Fruit fly (Drosophila melanogaster) whole organism, wandering third instar larva: ENCODE data around the gene CG4860.

Experiments
- Abd-B ChIP-seq: fragments of >200 bp; optimal IDR thresholded peaks from 2 replicates; lab custom pipeline; 2017; ENCODE audit warnings: missing biosample characterization, missing genetic modification characterization
- CG32264 ChIP-seq: fragments of 200-800 bp; sonication (Bioruptor generic); optimal IDR thresholded peaks from 2 replicates; lab custom pipeline; 2016; ENCODE audit warnings: missing biosample characterization, missing genetic modification characterization
- CG9705 ChIP-seq: fragments of 200-800 bp; sonication (Bioruptor generic); optimal IDR thresholded peaks from 2 replicates; lab custom pipeline; 2018; ENCODE audit warnings: missing biosample characterization, mild to moderate bottlenecking, missing genetic modification characterization
- CrebA ChIP-seq: fragments of 200-800 bp; sonication (Bioruptor generic); optimal IDR thresholded peaks from 2 replicates; lab custom pipeline; 2016; ENCODE audit warnings: missing biosample characterization, mild to moderate bottlenecking, missing genetic modification characterization, borderline replicate concordance
- Dfd ChIP-seq: fragments of >200 bp; optimal IDR thresholded peaks from 2 replicates; lab custom pipeline; 2017; ENCODE audit warnings: missing biosample characterization, missing genetic modification characterization
- Dif ChIP-seq: fragments of 200-275, 200-300 bp; sonication (Bioruptor generic); optimal IDR thresholded peaks from 2 replicates; lab custom pipeline; 2018; ENCODE audit warnings: missing biosample characterization, missing genetic modification characterization; ENCODE audit not compliant: partially characterized antibody
- GATAd ChIP-seq: sonication (Bioruptor generic); optimal IDR thresholded peaks from 2 replicates; lab custom pipeline; 2016; ENCODE audit warnings: missing biosample characterization, missing genetic modification characterization
- HLH106 ChIP-seq: fragments of 200-800 bp; optimal IDR thresholded peaks from 3 replicates; lab custom pipeline; 2019; ENCODE audit warnings: missing biosample characterization, mild to moderate bottlenecking, missing genetic modification characterization, moderate library complexity
- Hnf4 ChIP-seq: fragments of 200-800 bp; sonication (Bioruptor generic); optimal IDR thresholded peaks from 2 replicates; lab custom pipeline; 2016; ENCODE audit warnings: missing biosample characterization, mild to moderate bottlenecking, missing genetic modification characterization
- Hr78 ChIP-seq: fragments of >200 bp; optimal IDR thresholded peaks from 2 replicates; lab custom pipeline; 2017; ENCODE audit warnings: missing biosample characterization, missing genetic modification characterization
- Hr83 ChIP-seq: fragments of 200-300 bp; sonication (Bioruptor generic); optimal IDR thresholded peaks from 2 replicates; lab custom pipeline; 2016; ENCODE audit warnings: missing biosample characterization, mild to moderate bottlenecking, missing genetic modification characterization, moderate library complexity; ENCODE audit not compliant: poor library complexity, severe bottlenecking
- Jra ChIP-seq: sonication (Bioruptor generic); optimal IDR thresholded peaks from 2 replicates; lab custom pipeline; 2016; ENCODE audit warnings: missing biosample characterization, missing genetic modification characterization
- Mio ChIP-seq: sonication (Bioruptor generic); optimal IDR thresholded peaks from 2 replicates; lab custom pipeline; 2016; ENCODE audit warnings: missing biosample characterization, missing genetic modification characterization
- Myc ChIP-seq: fragments of >200 bp; optimal IDR thresholded peaks from 2 replicates; lab custom pipeline; 2017
- N ChIP-seq: fragments of >200 bp; optimal IDR thresholded peaks from 2 replicates; lab custom pipeline; 2018; ENCODE audit warnings: missing biosample characterization, missing external identifiers, missing genetic modification characterization
- OdsH ChIP-seq: fragments of 200-800 bp; sonication (Bioruptor generic); optimal IDR thresholded peaks from 2 replicates; lab custom pipeline; 2016; ENCODE audit warnings: missing biosample characterization, mild to moderate bottlenecking, missing genetic modification characterization
- Rel ChIP-seq, 2 experiments: fragments of 200-800 bp; sonication (Bioruptor generic) in 1 of 2; optimal IDR thresholded peaks; 2 replicates in 1 of 2; 3 replicates in 1 of 2; lab custom pipeline; 2016 to 2019; ENCODE audit warnings: mild to moderate bottlenecking in 2 of 2, missing biosample characterization in 2 of 2, missing genetic modification characterization in 2 of 2, moderate library complexity in 1 of 2
- Sp1 ChIP-seq: fragments of 200-800 bp; sonication (Bioruptor generic); optimal IDR thresholded peaks from 3 replicates; lab custom pipeline; 2019; ENCODE audit warnings: missing biosample characterization, mild to moderate bottlenecking, missing genetic modification characterization, moderate library complexity
- Vsx2 ChIP-seq: fragments of 200-300, 225-300 bp; sonication (Bioruptor generic); optimal IDR thresholded peaks from 2 replicates; lab custom pipeline; 2018; ENCODE audit warnings: missing biosample characterization, missing genetic modification characterization; ENCODE audit not compliant: partially characterized antibody
- br ChIP-seq: fragments of 200-800 bp; sonication (Bioruptor generic); optimal IDR thresholded peaks from 2 replicates; lab custom pipeline; 2016; ENCODE audit warnings: missing biosample characterization, missing genetic modification characterization
- brk ChIP-seq: fragments of 200-800 bp; sonication (Bioruptor generic); optimal IDR thresholded peaks from 2 replicates; lab custom pipeline; 2016; ENCODE audit warnings: missing biosample characterization, mild to moderate bottlenecking, missing genetic modification characterization
- dl ChIP-seq, 2 experiments: fragments of 175-275, 200-275 bp in 1 of 2; fragments of 200-275 bp in 1 of 2; sonication (Bioruptor generic); optimal IDR thresholded peaks; lab custom pipeline; 2018; ENCODE audit warnings: mild to moderate bottlenecking in 2 of 2, missing biosample characterization in 2 of 2, missing genetic modification characterization in 2 of 2, moderate library complexity in 2 of 2; ENCODE audit not compliant: partially characterized antibody in 2 of 2, insufficient read depth in 1 of 2
- dmrt93B ChIP-seq: fragments of 200-800 bp; sonication (Bioruptor generic); optimal IDR thresholded peaks from 2 replicates; lab custom pipeline; 2018; ENCODE audit warnings: missing biosample characterization, mild to moderate bottlenecking, missing genetic modification characterization
- dsf ChIP-seq: sonication (Bioruptor generic); optimal IDR thresholded peaks from 2 replicates; lab custom pipeline; 2016; ENCODE audit warnings: missing biosample characterization, missing genetic modification characterization, borderline replicate concordance
- ey ChIP-seq: fragments of 200-800 bp; sonication (Bioruptor generic); optimal IDR thresholded peaks from 2 replicates; lab custom pipeline; 2016; ENCODE audit warnings: missing biosample characterization, missing genetic modification characterization
- foxo ChIP-seq, 2 experiments: fragments of 200-800 bp; sonication (Bioruptor generic); optimal IDR thresholded peaks; 2 replicates in 1 of 2; 3 replicates in 1 of 2; lab custom pipeline; 2016 to 2017; ENCODE audit warnings: missing biosample characterization in 2 of 2, missing genetic modification characterization in 2 of 2
- fru ChIP-seq: fragments of 200-800 bp; sonication (Bioruptor generic); optimal IDR thresholded peaks from 3 replicates; lab custom pipeline; 2016; ENCODE audit warnings: missing biosample characterization, mild to moderate bottlenecking, missing genetic modification characterization
- h ChIP-seq: fragments of 200-800 bp; sonication (Bioruptor generic); optimal IDR thresholded peaks from 3 replicates; lab custom pipeline; 2016; ENCODE audit warnings: missing biosample characterization, mild to moderate bottlenecking, missing genetic modification characterization
- jim ChIP-seq: fragments of 175-275, 200-325 bp; sonication (Bioruptor generic); optimal IDR thresholded peaks from 2 replicates; lab custom pipeline; 2016; ENCODE audit warnings: missing biosample characterization, mild to moderate bottlenecking, missing genetic modification characterization
- lola ChIP-seq: fragments of >200 bp; optimal IDR thresholded peaks from 2 replicates; lab custom pipeline; 2017; ENCODE audit warnings: missing biosample characterization, missing genetic modification characterization
- pan ChIP-seq: fragments of >200 bp; optimal IDR thresholded peaks from 2 replicates; lab custom pipeline; 2017
- psq ChIP-seq: fragments of 200-800 bp; sonication (Bioruptor generic); optimal IDR thresholded peaks from 3 replicates; lab custom pipeline; 2017; ENCODE audit warnings: missing biosample characterization, mild to moderate bottlenecking, missing genetic modification characterization, moderate library complexity
- rgr ChIP-seq: fragments of 200-800 bp; sonication (Bioruptor generic); optimal IDR thresholded peaks from 3 replicates; lab custom pipeline; 2016; ENCODE audit warnings: missing biosample characterization, mild to moderate bottlenecking, missing genetic modification characterization
- sage ChIP-seq: fragments of 200-800 bp; sonication (Bioruptor generic); optimal IDR thresholded peaks from 2 replicates; lab custom pipeline; 2016; ENCODE audit warnings: missing biosample characterization, mild to moderate bottlenecking, missing genetic modification characterization
- sv ChIP-seq: fragments of 200-800 bp; sonication (Bioruptor generic); optimal IDR thresholded peaks from 3 replicates; lab custom pipeline; 2016; ENCODE audit warnings: missing biosample characterization, missing genetic modification characterization
- tai ChIP-seq: sonication (Bioruptor generic); optimal IDR thresholded peaks from 2 replicates; lab custom pipeline; 2016; ENCODE audit warnings: missing biosample characterization, missing genetic modification characterization
- usp ChIP-seq: fragments of >200 bp; optimal IDR thresholded peaks from 2 replicates; lab custom pipeline; 2017; ENCODE audit warnings: missing biosample characterization, missing genetic modification characterization
- woc ChIP-seq: sonication (Bioruptor generic); optimal IDR thresholded peaks from 2 replicates; lab custom pipeline; 2016; ENCODE audit warnings: missing biosample characterization, mild to moderate bottlenecking, missing genetic modification characterization

Gene CG4860

dm6 chr3R:12221366-12221916 is at the start of gene CG4860:
TSS of gene CG4860 (minus strand) at chr3R:12221464.
- TF ChIP-seq dsf (GFP tag; lab: Kevin White, UChicago) = peak; percentile 73
- no peak for TF ChIP-seq Vsx2
- no peak for TF ChIP-seq Myc (lab: Kevin White, UChicago)
- TF ChIP-seq h (GFP tag; lab: Kevin White, UChicago) = peak; percentile 93
- no peak for TF ChIP-seq Abd-B
- peak; percentile 79 for TF ChIP-seq Jra (GFP tag; lab: Kevin White, UChicago)
- TF ChIP-seq dmrt93B (GFP tag; lab: Kevin White, UChicago) = peak; percentile 58
- TF ChIP-seq usp (GFP tag; lab: Kevin White, UChicago) = no peak
- no peak for TF ChIP-seq tai (GFP tag; lab: Kevin White, UChicago)
- TF ChIP-seq Hr83 (GFP tag; lab: Kevin White, UChicago) = peak; percentile 86
- peak; percentile 88 for TF ChIP-seq HLH106 (tag; lab: Kevin White, UChicago)
- no peak for TF ChIP-seq pan (lab: Kevin White, UChicago)
- peak; percentile 48 for TF ChIP-seq jim
- TF ChIP-seq Hr78 (GFP tag; lab: Kevin White, UChicago) = no peak
- peak; percentile 64 for TF ChIP-seq GATAd (GFP tag; lab: Kevin White, UChicago)
- TF ChIP-seq ey (GFP tag; lab: Kevin White, UChicago) = peak; percentile 89
- TF ChIP-seq brk = peak; percentile 80
- TF ChIP-seq OdsH (GFP tag; lab: Kevin White, UChicago) = peak; percentile 88
- peak; percentile 35 for TF ChIP-seq Rel (GFP tag; optimal IDR thresholded peaks at IDR 0.05; lab: Kevin White, UChicago)
- TF ChIP-seq Rel (tag; optimal IDR thresholded peaks at IDR 0.05; lab: Kevin White, UChicago) = peak; percentile 98
- peak; percentile 90 for TF ChIP-seq rgr (GFP tag; lab: Kevin White, UChicago)
- TF ChIP-seq N (GFP tag; lab: Kevin White, UChicago) = no peak
- peak; percentile 85 for TF ChIP-seq sv (GFP tag; lab: Kevin White, UChicago)
- peak; percentile 73 for TF ChIP-seq woc (GFP tag; lab: Kevin White, UChicago)
- TF ChIP-seq CG9705 (GFP tag; lab: Kevin White, UChicago) = peak; percentile 70
- TF ChIP-seq Dif (GFP tag; lab: Kevin White, UChicago) = no peak
- TF ChIP-seq foxo (GFP tag; optimal IDR thresholded peaks at IDR 0.05; lab: Kevin White, UChicago) = peak; percentile 42 to 96
- TF ChIP-seq sage (GFP tag; lab: Kevin White, UChicago) = peak; percentile 76
- peak; percentile 79 for TF ChIP-seq CG32264 (GFP tag; lab: Kevin White, UChicago)
- TF ChIP-seq psq (GFP tag; lab: Kevin White, UChicago) = peak; percentile 75
- peak; percentile 91 for TF ChIP-seq br (GFP tag; lab: Kevin White, UChicago)
- no peak for TF ChIP-seq lola
- TF ChIP-seq fru (GFP tag; lab: Kevin White, UChicago) = peak; percentile 91
- no peak for TF ChIP-seq Dfd (GFP tag; lab: Kevin White, UChicago)
- TF ChIP-seq Hnf4 (GFP tag; lab: Kevin White, UChicago) = no peak
- peak; percentile 77 for TF ChIP-seq CrebA (GFP tag; lab: Kevin White, UChicago)
- peak; percentile 85 for TF ChIP-seq Sp1 (GFP tag; lab: Kevin White, UChicago)
- TF ChIP-seq dl (GFP tag; optimal IDR thresholded peaks at IDR 0.05; lab: Kevin White, UChicago; ENCODE audit: insufficient read depth in 1 of 2, partially characterized antibody in 2 of 2) = no peak
- TF ChIP-seq Mio (GFP tag; lab: Kevin White, UChicago) = peak; percentile 18

- TF ChIP-seq Sp1 (GFP tag; lab: Kevin White, UChicago) (no peak), N (GFP tag; lab: Kevin White, UChicago) (no peak), Hr78 (GFP tag; lab: Kevin White, UChicago) (no peak), Myc (lab: Kevin White, UChicago) (no peak)
Observed at dm6 chr3R:12270590-12270989, 49.3 kb upstream of the CG4860 start, which contains the start of gene CG17738. TSS of gene CG17738 (plus strand) at chr3R:12270890.
